Fruit fly (Drosophila melanogaster) whole organism, adult: ENCODE results near the gene dpr14.

Experiments
- CG7101 ChIP-seq: fragments of 200-800 bp; sonication (Bioruptor generic); optimal IDR thresholded peaks from 2 replicates; lab custom pipeline; 2018; ENCODE audit warnings: missing biosample characterization, mild to moderate bottlenecking, missing genetic modification characterization, moderate library complexity
- Hr96 ChIP-seq: fragments of 200-800 bp; sonication (Bioruptor generic); optimal IDR thresholded peaks from 2 replicates; lab custom pipeline; 2016; ENCODE audit warnings: missing biosample characterization, missing genetic modification characterization
- Mnt ChIP-seq: fragments of 200-800 bp; sonication (Bioruptor generic); optimal IDR thresholded peaks from 2 replicates; lab custom pipeline; 2016; ENCODE audit warnings: missing biosample characterization, mild to moderate bottlenecking, missing genetic modification characterization
- ovo ChIP-seq: fragments of 200-800 bp; sonication (Bioruptor generic); optimal IDR thresholded peaks from 2 replicates; lab custom pipeline; 2016; ENCODE audit warnings: missing biosample characterization, missing genetic modification characterization

DNA sequence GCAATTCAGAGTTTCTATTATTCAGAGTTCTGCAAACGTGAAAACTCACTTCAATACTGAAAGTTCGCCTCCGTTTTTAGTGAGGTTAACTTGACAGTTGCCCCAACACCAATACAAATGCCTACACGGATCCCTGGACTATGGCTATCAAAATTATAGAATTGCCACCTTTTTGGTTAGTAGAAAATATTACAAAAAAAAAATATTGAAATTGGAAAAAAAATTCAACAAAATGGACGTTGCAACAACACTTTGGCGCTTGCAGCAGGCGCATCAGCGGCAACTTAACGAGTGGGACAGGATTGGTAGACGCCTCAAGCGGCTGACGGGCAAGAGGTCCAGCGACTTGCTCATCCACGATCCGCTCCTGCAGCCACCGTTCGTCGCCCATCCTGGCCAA is 47.8 kb upstream of the dpr14 start, which contains the start of the genes CG15332 and CG15330:
- TF ChIP-seq CG7101 (tag; lab: Kevin White, UChicago) (no peak), Hr96 (GFP tag; lab: Kevin White, UChicago) (no peak), ovo (GFP tag; lab: Kevin White, UChicago) (no peak), Mnt (no peak)
